Worm (Caenorhabditis elegans) whole organism, L1 larva: ENCODE data around the gene nspg-5.

Experiments used
- C04F5.9 ChIP-seq: sonication (generic microtip); optimal IDR thresholded peaks from 2 replicates; lab custom pipeline; 2016; ENCODE audit warnings: missing genetic modification characterization, missing compliant biosample characterization
- aly-2 ChIP-seq: fragments of 150-350 bp; optimal IDR thresholded peaks from 2 replicates; lab custom pipeline; 2014; ENCODE audit warnings: missing biosample characterization, missing genetic modification characterization
- blmp-1 ChIP-seq: fragments of 150-350 bp; optimal IDR thresholded peaks from 2 replicates; lab custom pipeline; 2014; ENCODE audit warnings: missing biosample characterization, missing genetic modification characterization
- ceh-82 ChIP-seq, 3 experiments: fragments of 150-350 bp in 1 of 3; sonication (generic microtip) in 2 of 3; optimal IDR thresholded peaks; 2 replicates each; lab custom pipeline; 2014 to 2017; ENCODE audit warnings: missing biosample characterization in 3 of 3, missing genetic modification characterization in 3 of 3
- ceh-90 ChIP-seq: sonication (generic microtip); optimal IDR thresholded peaks from 2 replicates; lab custom pipeline; 2016; ENCODE audit warnings: missing genetic modification characterization, missing compliant biosample characterization
- ces-1 ChIP-seq: fragments of 150-350 bp; optimal IDR thresholded peaks from 2 replicates; lab custom pipeline; 2014; ENCODE audit warnings: missing biosample characterization, missing genetic modification reagents, missing genetic modification characterization
- dsc-1 ChIP-seq: sonication (generic microtip); optimal IDR thresholded peaks from 2 replicates; lab custom pipeline; 2016; ENCODE audit warnings: mild to moderate bottlenecking, missing genetic modification characterization, missing compliant biosample characterization
- efl-1 ChIP-seq, 4 experiments: fragments of 150-350 bp; optimal IDR thresholded peaks in 3 of 4; peaks in 1 of 4; 1 replicate in 1 of 4; 2 replicates in 3 of 4; lab custom pipeline; 2014; ENCODE audit warnings: missing biosample characterization in 2 of 4, missing genetic modification characterization in 2 of 4, missing genetic modification reagents in 2 of 4
- elt-2 ChIP-seq: sonication (generic microtip); optimal IDR thresholded peaks from 2 replicates; lab custom pipeline; 2016; ENCODE audit warnings: missing genetic modification characterization, mild to moderate bottlenecking, inconsistent platforms, missing compliant biosample characterization, missing genetic modification reagents
- ets-5 ChIP-seq: fragments of 200-800 bp; sonication (Bioruptor generic); IDR thresholded peaks from 2 replicates; pipeline ENCODE4 v1.3.6; 2022; ENCODE audit warnings: missing genetic modification characterization, missing compliant biosample characterization
- fkh-10 ChIP-seq: sonication (generic microtip); optimal IDR thresholded peaks from 2 replicates; lab custom pipeline; 2017; ENCODE audit warnings: missing biosample characterization, missing genetic modification reagents, missing genetic modification characterization
- fos-1 ChIP-seq: fragments of 150-350 bp; optimal IDR thresholded peaks from 2 replicates; lab custom pipeline; 2014; ENCODE audit warnings: missing biosample characterization, missing genetic modification characterization
- grh-1 ChIP-seq: fragments of 200-800 bp; sonication (Bioruptor generic); IDR thresholded peaks from 2 replicates; pipeline ENCODE4 v1.3.6; 2022; ENCODE audit warnings: missing genetic modification reagents, missing genetic modification characterization, missing compliant biosample characterization
- hlh-4 ChIP-seq: sonication (generic microtip); optimal IDR thresholded peaks from 2 replicates; lab custom pipeline; 2016; ENCODE audit warnings: mild to moderate bottlenecking, missing genetic modification characterization, missing compliant biosample characterization
- isw-1 ChIP-seq: fragments of 200-800 bp; sonication (Bioruptor generic); IDR thresholded peaks from 2 replicates; pipeline ENCODE4 v1.3.6; 2022; ENCODE audit warnings: missing genetic modification characterization, missing compliant biosample characterization
- jun-1 ChIP-seq: fragments of 150-350 bp; optimal IDR thresholded peaks from 2 replicates; lab custom pipeline; 2014; ENCODE audit warnings: missing biosample characterization, missing genetic modification reagents, missing genetic modification characterization
- lin-14 ChIP-seq: fragments of 200-800 bp; sonication (Bioruptor generic); optimal IDR thresholded peaks from 2 replicates; lab custom pipeline; 2018; ENCODE audit warnings: mild to moderate bottlenecking, missing genetic modification characterization, moderate library complexity, missing compliant biosample characterization
- lin-15B ChIP-seq: fragments of 150-350 bp; sonication (generic microtip); optimal IDR thresholded peaks from 3 replicates; lab custom pipeline; 2014; ENCODE audit warnings: missing biosample characterization, missing genetic modification characterization
- lin-39 ChIP-seq: fragments of 150-350 bp; optimal IDR thresholded peaks from 2 replicates; lab custom pipeline; 2014; ENCODE audit warnings: missing biosample characterization, missing genetic modification reagents, missing genetic modification characterization
- lsy-2 ChIP-seq, 2 experiments: fragments of 150-350 bp; optimal IDR thresholded peaks; 2 replicates each; lab custom pipeline; 2014; ENCODE audit warnings: missing biosample characterization in 2 of 2, missing genetic modification characterization in 2 of 2
- mdl-1 ChIP-seq, 2 experiments: fragments of 150-350 bp; optimal IDR thresholded peaks; 2 replicates each; lab custom pipeline; 2014 to 2017; ENCODE audit warnings: missing biosample characterization in 2 of 2, missing genetic modification characterization in 2 of 2, inconsistent platforms in 1 of 2
- nhr-12 ChIP-seq: sonication (generic microtip); optimal IDR thresholded peaks from 2 replicates; lab custom pipeline; 2017; ENCODE audit warnings: missing biosample characterization, missing genetic modification characterization
- nhr-237 ChIP-seq: fragments of 150-350 bp; optimal IDR thresholded peaks from 2 replicates; lab custom pipeline; 2014; ENCODE audit warnings: missing biosample characterization, missing genetic modification characterization
- nhr-47 ChIP-seq: sonication (generic microtip); optimal IDR thresholded peaks from 2 replicates; lab custom pipeline; 2016; ENCODE audit warnings: mild to moderate bottlenecking, missing genetic modification characterization, moderate library complexity, missing compliant biosample characterization
- nhr-77 ChIP-seq: fragments of 150-350 bp; optimal IDR thresholded peaks from 2 replicates; lab custom pipeline; 2014; ENCODE audit warnings: missing biosample characterization, missing genetic modification characterization
- pag-3 ChIP-seq: sonication (generic microtip); optimal IDR thresholded peaks from 2 replicates; lab custom pipeline; 2017; ENCODE audit warnings: missing genetic modification characterization, mild to moderate bottlenecking, missing compliant biosample characterization, antibody characterized with exemption, borderline replicate concordance; ENCODE audit not compliant: insufficient read depth
- snpc-4 ChIP-seq: fragments of 150-350 bp; optimal IDR thresholded peaks from 2 replicates; lab custom pipeline; 2014; ENCODE audit warnings: missing biosample characterization, missing genetic modification characterization
- snu-23 ChIP-seq: sonication (generic microtip); optimal IDR thresholded peaks from 2 replicates; lab custom pipeline; 2016; ENCODE audit warnings: missing genetic modification characterization, missing compliant biosample characterization
- unc-30 ChIP-seq: sonication (generic microtip); optimal IDR thresholded peaks from 2 replicates; lab custom pipeline; 2017; ENCODE audit warnings: missing biosample characterization, missing genetic modification characterization
- unc-86 ChIP-seq: sonication (generic microtip); optimal IDR thresholded peaks from 2 replicates; lab custom pipeline; 2016; ENCODE audit warnings: missing genetic modification characterization, missing compliant biosample characterization
- zip-4 ChIP-seq: fragments of 200-800 bp; sonication (Bioruptor generic); optimal IDR thresholded peaks from 2 replicates; lab custom pipeline; 2018; ENCODE audit warnings: mild to moderate bottlenecking, missing genetic modification characterization, moderate library complexity, missing compliant biosample characterization
- ztf-11 ChIP-seq, 2 experiments: sonication (generic microtip); optimal IDR thresholded peaks; 2 replicates each; lab custom pipeline; 2016 to 2017; ENCODE audit warnings: missing genetic modification characterization in 2 of 2, missing biosample characterization in 1 of 2, missing compliant biosample characterization in 1 of 2

Gene nspg-5

ce11 chrX:2981715-2982114 lies at the start of gene nspg-5:
Gene nspg-5, plus strand, starts transcription at chrX:2982015.
- no peak for TF ChIP-seq lin-15B (tag; lab: Kevin White, UChicago)
- TF ChIP-seq nhr-237 = no peak
- TF ChIP-seq fkh-10 (GFP tag; lab: Kevin White, UChicago) = no peak

DNA sequence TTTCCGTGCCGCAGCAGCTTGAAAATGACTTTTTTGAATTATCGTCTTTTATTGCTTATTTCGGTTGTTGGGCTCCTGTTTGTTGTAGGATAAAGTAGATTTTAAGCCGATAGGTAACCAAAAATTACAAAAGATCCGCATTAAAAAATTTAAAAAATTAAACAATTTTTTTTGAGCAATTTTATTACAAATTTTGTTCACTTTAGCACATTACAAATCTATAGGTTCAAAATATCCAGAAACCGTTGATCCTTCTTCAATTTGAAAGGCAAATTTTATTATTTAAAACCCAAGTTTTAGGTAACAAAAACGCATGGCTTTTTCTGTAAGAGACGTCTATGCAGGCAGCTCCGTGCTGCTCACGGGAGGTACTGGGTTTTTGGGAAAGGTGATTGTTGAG lies 48.8 kb upstream of the nspg-5 start, which contains the start of gene fard-1:
TSS of gene fard-1 (plus strand) at position 301 of the 400 bp plus-strand sequence.
- TF ChIP-seq efl-1 (optimal IDR thresholded peaks at IDR 0.05; lab: Kevin White, UChicago) (no peak), efl-1 (GFP tag; optimal IDR thresholded peaks at IDR 0.05 in 1 of 2; lab: Kevin White, UChicago) (peak in 1 of 2 experiments; percentile 26), ces-1 (GFP tag; lab: Kevin White, UChicago) (no peak)
- TF ChIP-seq, all 84 proteins: peak for 1

ce11 chrX:2939085-2939484 lies 42.7 kb upstream of the nspg-5 start:
- TF ChIP-seq zip-4 (GFP tag; lab: Kevin White, UChicago) (no peak), nhr-12 (no peak), dsc-1 (tag; lab: Kevin White, UChicago) (peak; percentile 31), ceh-90 (no peak), unc-86 (tag; lab: Kevin White, UChicago) (no peak), lin-14 (GFP tag; lab: Kevin White, UChicago) (peak; percentile 66), pag-3 (tag; lab: Kevin White, UChicago) (peak; percentile 7), ces-1 (GFP tag; lab: Kevin White, UChicago) (peak; percentile 37), snpc-4 (tag; lab: Kevin White, UChicago) (no peak), aly-2 (tag; lab: Kevin White, UChicago) (no peak), nhr-47 (peak; percentile 4), mdl-1 (tag; optimal IDR thresholded peaks at IDR 0.05; lab: Kevin White, UChicago) (no peak), ceh-82 (tag; optimal IDR thresholded peaks at IDR 0.05; lab: Kevin White, UChicago) (peak in 1 of 3 experiments; percentile 36), lsy-2 (tag; optimal IDR thresholded peaks at IDR 0.05; lab: Kevin White, UChicago) (no peak), lin-39 (tag; lab: Kevin White, UChicago) (no peak), snu-23 (GFP tag; lab: Kevin White, UChicago) (peak; percentile 8)

DNA sequence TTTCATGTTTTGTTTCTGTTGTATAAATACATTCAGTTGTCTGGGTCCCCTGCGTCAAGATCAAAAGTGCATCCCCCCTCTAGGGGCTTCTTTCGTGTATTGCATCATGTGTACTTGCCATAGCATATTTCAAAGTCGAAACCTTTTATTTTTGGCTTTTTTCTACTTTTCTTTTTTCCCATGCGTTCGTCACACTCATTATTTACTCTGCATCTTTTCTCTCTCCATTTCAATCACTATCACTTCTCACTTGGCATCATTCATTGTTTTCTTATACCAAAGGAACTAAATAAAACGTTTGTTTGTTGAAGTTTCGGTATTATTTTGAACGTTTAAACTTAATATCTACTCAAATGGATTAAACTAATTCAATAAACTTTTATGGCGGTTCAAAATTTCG lies 42.3 kb upstream of the nspg-5 start:
- TF ChIP-seq lin-14 (GFP tag; lab: Kevin White, UChicago) (peak; percentile 37), ztf-11 (tag; optimal IDR thresholded peaks at IDR 0.05; lab: Kevin White, UChicago) (no peak), unc-30 (no peak), blmp-1 (peak; percentile 4), efl-1 (optimal IDR thresholded peaks at IDR 0.05; lab: Kevin White, UChicago) (no peak), efl-1 (GFP tag; optimal IDR thresholded peaks at IDR 0.05 in 1 of 2; lab: Kevin White, UChicago) (peak in 1 of 2 experiments; percentile 36), hlh-4 (no peak), ceh-82 (tag; optimal IDR thresholded peaks at IDR 0.05; lab: Kevin White, UChicago) (no peak), ets-5 (GFP tag; lab: Robert Waterston, UW) (no peak)

ce11 chrX:2940572-2940971 lies 41.2 kb upstream of the nspg-5 start, which contains the start of gene pfk-1.1:
Gene pfk-1.1, plus strand, starts transcription at chrX:2940872.
- TF ChIP-seq fos-1 (tag; lab: Kevin White, UChicago) = no peak
- TF ChIP-seq ztf-11 (tag; optimal IDR thresholded peaks at IDR 0.05; lab: Kevin White, UChicago) = no peak
- no peak for TF ChIP-seq C04F5.9 (tag; lab: Kevin White, UChicago)
- TF ChIP-seq elt-2 (tag; lab: Kevin White, UChicago) = no peak
- TF ChIP-seq nhr-77 (tag; lab: Kevin White, UChicago) = no peak
- no peak for TF ChIP-seq jun-1 (tag; lab: Kevin White, UChicago)
- TF ChIP-seq unc-86 (tag; lab: Kevin White, UChicago) = no peak
- TF ChIP-seq lin-15B (tag; lab: Kevin White, UChicago) = no peak
- no peak for TF ChIP-seq isw-1

DNA sequence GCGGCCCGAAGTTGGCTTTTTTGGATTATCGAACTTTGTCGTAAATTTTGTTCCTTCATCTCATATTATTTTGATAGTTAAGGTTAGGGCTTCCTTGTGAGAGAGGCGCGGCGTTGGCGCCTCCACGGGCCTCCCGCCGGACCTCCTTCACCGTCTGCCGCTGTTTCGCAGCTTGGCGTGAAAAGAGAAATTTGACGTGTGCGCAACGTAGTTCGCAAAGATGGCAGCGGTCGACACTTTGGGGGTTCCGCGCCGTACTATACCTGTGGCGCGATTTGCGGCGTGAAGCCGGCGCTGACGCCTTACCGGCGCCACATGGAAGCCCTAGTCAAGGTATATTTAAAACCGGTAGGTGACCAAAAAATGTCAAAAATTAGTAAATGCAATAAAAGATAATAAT lies 39.5 kb upstream of the nspg-5 start:
- TF ChIP-seq grh-1 (GFP tag; lab: Robert Waterston, UW) = no peak
- TF ChIP-seq snpc-4 (tag; lab: Kevin White, UChicago) = peak; percentile 51
- TF ChIP-seq, all 84 proteins: peak for 1
